Fruit fly (Drosophila melanogaster) Kc167 (cell line): ENCODE measurements around the gene CG31407.

Source experiments
- Sin3A ChIP-seq: fragments of >200 bp; optimal IDR thresholded peaks from 2 replicates; lab custom pipeline; 2018; ENCODE audit warnings: missing external identifiers
- h ChIP-seq: fragments of >200 bp; optimal IDR thresholded peaks from 3 replicates; lab custom pipeline; 2018; ENCODE audit warnings: missing external identifiers
- insv ChIP-seq: fragments of >200 bp; optimal IDR thresholded peaks from 3 replicates; lab custom pipeline; 2018; ENCODE audit warnings: missing external identifiers
- psq ChIP-seq: fragments of >200 bp; optimal IDR thresholded peaks from 2 replicates; lab custom pipeline; 2017; ENCODE audit warnings: missing external identifiers

dm6 chr3R:9985585-9986393, 39.2 kb downstream of the CG31407 start, which contains the start of gene Art4:
- TF ChIP-seq h (lab: Kevin White, UChicago) (no peak), psq (lab: Kevin White, UChicago) (no peak), Sin3A (lab: Kevin White, UChicago) (no peak), insv (no peak)
